Worm (Caenorhabditis elegans): ENCODE data around the gene R05G6.9.
A peak's percentile ranks its signal among the peaks of the same experiment; 100 is the strongest.

- TF ChIP-seq zip-8 (tag; optimal IDR thresholded peaks at IDR 0.05) = no peak
- no peak for TF ChIP-seq elt-3 (tag; optimal IDR thresholded peaks at IDR 0.05)
- peak; percentile 93 for TF ChIP-seq lin-13 (tag; optimal IDR thresholded peaks at IDR 0.05)
- no peak for TF ChIP-seq unc-62 (GFP tag; optimal IDR thresholded peaks at IDR 0.05)
- TF ChIP-seq flh-1 (GFP tag; optimal IDR thresholded peaks at IDR 0.05) = no peak
- TF ChIP-seq lsy-2 (tag; optimal IDR thresholded peaks at IDR 0.05) = peak; percentile 69
- no peak for TF ChIP-seq elt-1 (tag; optimal IDR thresholded peaks at IDR 0.05; ENCODE audit: borderline replicate concordance, insufficient read depth)
- peak; percentile 86 for TF ChIP-seq M03D4.4 (tag; optimal IDR thresholded peaks at IDR 0.05)
- peak; percentile 56 for TF ChIP-seq ces-1 (GFP tag; optimal IDR thresholded peaks at IDR 0.05)
- no peak for TF ChIP-seq nhr-237 (tag; optimal IDR thresholded peaks at IDR 0.05)
- TF ChIP-seq snpc-4 (tag; optimal IDR thresholded peaks at IDR 0.05) = no peak
- peak; percentile 99 for TF ChIP-seq unc-39 (tag; optimal IDR thresholded peaks at IDR 0.05)
- TF ChIP-seq tbx-8 (GFP tag; optimal IDR thresholded peaks at IDR 0.05) = no peak
- TF ChIP-seq blmp-1 (tag; optimal IDR thresholded peaks at IDR 0.05) = no peak
These were observed 29.7 kb downstream of the R05G6.9 start, which contains the start of the genes his-61 and his-62 for ce11 chrIV:7486201-7486947.
